Fruit fly (Drosophila melanogaster): ENCODE results near the gene CG15764.

Gene CG15764

DNA sequence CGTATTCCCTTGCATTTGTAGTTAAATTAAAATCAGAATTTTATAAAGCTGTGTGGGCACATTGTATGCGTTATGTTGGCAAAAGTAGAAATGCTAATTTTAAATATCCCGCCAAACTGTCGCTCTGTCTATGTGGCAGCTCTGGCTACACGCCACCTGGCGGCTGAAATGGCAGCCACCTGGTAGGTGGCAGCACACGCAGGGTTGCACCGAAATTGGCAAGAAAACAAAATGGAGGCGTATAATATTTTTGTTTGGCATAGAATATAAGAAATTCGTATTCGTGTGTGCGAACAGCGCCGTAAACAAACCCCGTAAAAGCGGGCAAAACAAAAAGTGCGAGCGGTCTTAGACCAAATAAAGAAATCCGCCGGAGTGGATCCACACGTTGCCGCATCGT lies 39.0 kb downstream of the CG15764 start, which contains the start of gene CG12236:
CG12236 (plus strand) TSS at position 220 of the 400 bp plus-strand sequence.
- TF ChIP-seq Hr4 (GFP tag; optimal IDR thresholded peaks at IDR 0.05) (no peak), CG9139 (GFP tag; optimal IDR thresholded peaks at IDR 0.05) (no peak), eg (GFP tag; IDR thresholded peaks at IDR 0.05) (0 out of 3 replicates have a peak, but pooled peaks have one; percentile 32), CG6163 (GFP tag; IDR thresholded peaks at IDR 0.05) (no peak), net (GFP tag; optimal IDR thresholded peaks at IDR 0.05) (no peak), Sox14 (GFP tag; optimal IDR thresholded peaks at IDR 0.05) (peak; percentile 46), Smox (GFP tag; optimal IDR thresholded peaks at IDR 0.05) (no peak), CG34406 (GFP tag; optimal IDR thresholded peaks at IDR 0.05) (no peak), CG4318 (GFP tag; optimal IDR thresholded peaks at IDR 0.05) (no peak), CG10631 (GFP tag; optimal IDR thresholded peaks at IDR 0.05) (no peak), CG6792 (GFP tag; optimal IDR thresholded peaks at IDR 0.05) (no peak), Sox102F (GFP tag; optimal IDR thresholded peaks at IDR 0.05) (no peak), CG3032 (tag; optimal IDR thresholded peaks at IDR 0.05) (peak; percentile 26), CG32006 (GFP tag; optimal IDR thresholded peaks at IDR 0.05) (no peak), acj6 (GFP tag; optimal IDR thresholded peaks at IDR 0.05) (no peak), pdm3 (GFP tag; optimal IDR thresholded peaks at IDR 0.05) (no peak), cyc (GFP tag; optimal IDR thresholded peaks at IDR 0.05) (peak; percentile 48), vri (GFP tag; optimal IDR thresholded peaks at IDR 0.05) (no peak), CG6854 (GFP tag; optimal IDR thresholded peaks at IDR 0.05) (no peak), Met (GFP tag; optimal IDR thresholded peaks at IDR 0.05) (peak; percentile 24), fd85E (GFP tag; optimal IDR thresholded peaks at IDR 0.05) (no peak), ss (GFP tag; optimal IDR thresholded peaks at IDR 0.05) (no peak), Lpt (GFP tag; optimal IDR thresholded peaks at IDR 0.05) (no peak), Hr38 (GFP tag; optimal IDR thresholded peaks at IDR 0.05) (no peak), CG31627 (GFP tag; optimal IDR thresholded peaks at IDR 0.05) (peak; percentile 35), topi (GFP tag; optimal IDR thresholded peaks at IDR 0.05) (peak; percentile 39), CG8119 (GFP tag; IDR thresholded peaks at IDR 0.05) (no peak), Eip75B (GFP tag; optimal IDR thresholded peaks at IDR 0.05) (peak; percentile 43), CG11762 (GFP tag; optimal IDR thresholded peaks at IDR 0.05; ENCODE audit: insufficient read depth) (no peak), svp (GFP tag) (no peak), CG11294 (GFP tag; IDR thresholded peaks at IDR 0.05) (no peak), Sox15 (GFP tag; optimal IDR thresholded peaks at IDR 0.05) (no peak), CG11902 (GFP tag; optimal IDR thresholded peaks at IDR 0.05) (no peak), Hr39 (GFP tag; optimal IDR thresholded peaks at IDR 0.05) (peak; percentile 43), fd59A (GFP tag; optimal IDR thresholded peaks at IDR 0.05) (no peak), dsx (GFP tag; optimal IDR thresholded peaks at IDR 0.05; ENCODE audit: poor library complexity, severe bottlenecking) (peak; percentile 15), CG6276 (GFP tag; optimal IDR thresholded peaks at IDR 0.05) (no peak), Eip78C (GFP tag) (peak; percentile 48), CG16779 (tag; optimal IDR thresholded peaks at IDR 0.05) (no peak), CG10669 (GFP tag; optimal IDR thresholded peaks at IDR 0.05) (no peak), CG3919 (GFP tag; optimal IDR thresholded peaks at IDR 0.05) (peak; percentile 33), CG6808 (GFP tag; optimal IDR thresholded peaks at IDR 0.05) (peak; percentile 21), CG8632 (GFP tag; optimal IDR thresholded peaks at IDR 0.05) (no peak), lz (GFP tag; optimal IDR thresholded peaks at IDR 0.05) (peak; percentile 15), CG15336 (GFP tag; IDR thresholded peaks at IDR 0.05) (no peak), OdsH (GFP tag; optimal IDR thresholded peaks at IDR 0.05) (no peak), Blimp-1 (GFP tag; optimal IDR thresholded peaks at IDR 0.05) (peak; percentile 20), Ets96B (tag; optimal IDR thresholded peaks at IDR 0.05) (no peak), esn (GFP tag; optimal IDR thresholded peaks at IDR 0.05) (peak; percentile 41), dac (GFP tag; optimal IDR thresholded peaks at IDR 0.05) (no peak), achi (GFP tag; optimal IDR thresholded peaks at IDR 0.05) (no peak), Gug (GFP tag; IDR thresholded peaks at IDR 0.05) (no peak), CG8319 (GFP tag; optimal IDR thresholded peaks at IDR 0.05) (no peak)

All from whole organism, prepupa.